Worm (Caenorhabditis elegans): ENCODE data around the gene F41F3.9.

DNA sequence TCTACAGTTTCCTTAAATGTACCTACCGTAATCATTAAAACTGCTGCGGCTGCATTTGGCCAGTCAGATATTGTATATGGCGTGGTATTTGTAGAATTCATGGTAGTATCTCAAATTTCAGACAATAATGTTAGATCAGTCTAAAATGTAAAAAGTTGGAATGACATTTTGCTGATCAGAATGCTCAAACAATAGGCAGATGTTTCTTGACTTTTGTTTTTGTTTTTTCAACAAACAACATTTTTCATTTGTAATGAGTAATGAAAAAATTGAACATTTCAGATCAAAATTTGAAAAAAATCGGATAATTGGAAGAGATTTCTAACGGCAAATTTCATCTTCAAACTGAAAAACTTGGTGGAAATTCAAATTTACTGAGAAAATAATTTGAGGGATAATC lies 13.4 kb downstream of the F41F3.9 start, which contains the start of gene srx-77:
- TF ChIP-seq tbx-8 (GFP tag; optimal IDR thresholded peaks at IDR 0.05) (no peak), ces-1 (GFP tag; optimal IDR thresholded peaks at IDR 0.05) (no peak), lsy-2 (tag; optimal IDR thresholded peaks at IDR 0.05) (no peak), unc-62 (GFP tag; optimal IDR thresholded peaks at IDR 0.05) (no peak), nhr-12 (tag; optimal IDR thresholded peaks at IDR 0.05) (no peak), pha-4 (tag; optimal IDR thresholded peaks at IDR 0.05) (no peak), lin-13 (tag; optimal IDR thresholded peaks at IDR 0.05) (no peak)

Data from whole organism, mixed stage, embryonic.